Worm (Caenorhabditis elegans) whole organism, midembryonic: ENCODE results near the gene Y49F6A.5.

Experiments used
- T22C8.4 ChIP-seq: fragments of 200-800 bp; sonication (Bioruptor generic); IDR thresholded peaks from 2 replicates; pipeline ENCODE4 v1.3.6; 2022; ENCODE audit warnings: missing genetic modification characterization, missing compliant biosample characterization
- cog-1 ChIP-seq: sonication (generic microtip); optimal IDR thresholded peaks from 2 replicates; lab custom pipeline; 2016; ENCODE audit warnings: missing genetic modification characterization, missing compliant biosample characterization
- flt-1 ChIP-seq: fragments of 200-800 bp; sonication (Bioruptor generic); IDR thresholded peaks from 2 replicates; pipeline ENCODE4 v1.3.6; 2022; ENCODE audit warnings: missing genetic modification characterization, missing compliant biosample characterization
- klf-2 ChIP-seq: fragments of 200-800 bp; sonication (Bioruptor generic); conservative IDR thresholded peaks from 2 replicates; pipeline ENCODE4 v1.3.6; 2022; ENCODE audit warnings: missing genetic modification reagents, missing genetic modification characterization, missing compliant biosample characterization
- med-1 ChIP-seq: sonication (generic microtip); optimal IDR thresholded peaks from 2 replicates; lab custom pipeline; 2017; ENCODE audit warnings: missing genetic modification characterization, mild to moderate bottlenecking, missing compliant biosample characterization, antibody characterized with exemption, missing genetic modification reagents; ENCODE audit not compliant: insufficient read depth
- ref-1 ChIP-seq: fragments of 200-800 bp; sonication (Bioruptor generic); conservative IDR thresholded peaks from 2 replicates; pipeline ENCODE4 v1.3.6; 2022; ENCODE audit warnings: missing genetic modification reagents, missing genetic modification characterization, missing compliant biosample characterization
- tab-1 ChIP-seq: fragments of 200-800 bp; sonication (Bioruptor generic); IDR thresholded peaks from 2 replicates; pipeline ENCODE4 v1.3.6; 2022; ENCODE audit warnings: missing genetic modification characterization, missing compliant biosample characterization
- ztf-23 ChIP-seq: fragments of 200-800 bp; sonication (Bioruptor generic); IDR thresholded peaks from 2 replicates; pipeline ENCODE4 v1.3.6; 2022; ENCODE audit warnings: missing genetic modification reagents, missing genetic modification characterization, missing compliant biosample characterization
- ztf-29 ChIP-seq: fragments of 200-800 bp; sonication (Bioruptor generic); IDR thresholded peaks from 2 replicates; pipeline ENCODE4 v1.3.6; 2022; ENCODE audit warnings: missing genetic modification reagents, missing genetic modification characterization, missing compliant biosample characterization

The Y49F6A.5 gene

DNA sequence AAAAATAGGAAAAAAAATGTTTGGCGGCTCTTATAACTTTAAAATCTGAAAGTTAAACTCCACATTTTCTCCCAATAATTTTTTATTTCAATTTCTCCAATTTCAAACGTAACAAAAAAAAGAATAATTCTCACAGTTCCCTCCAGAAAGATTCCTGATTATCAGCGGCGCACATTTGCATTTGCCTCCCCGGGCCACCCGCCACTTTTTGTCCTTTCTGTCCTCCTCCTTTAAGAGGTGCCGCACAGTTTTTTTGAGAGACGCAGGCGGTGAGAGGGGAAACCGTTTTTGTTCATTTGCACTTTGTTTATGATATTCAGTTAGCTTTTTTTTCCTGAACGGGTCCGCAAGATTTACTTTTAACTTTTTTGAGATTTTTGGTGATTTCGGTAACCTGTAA, 11.2 kb upstream of the Y49F6A.5 start:
- TF ChIP-seq ref-1 (GFP tag; lab: Robert Waterston, UW) (no peak), T22C8.4 (no peak), tab-1 (GFP tag; lab: Robert Waterston, UW) (no peak), med-1 (GFP tag; lab: Kevin White, UChicago) (no peak), ztf-23 (no peak), ztf-29 (GFP tag; lab: Robert Waterston, UW) (no peak), klf-2 (no peak), flt-1 (GFP tag; lab: Robert Waterston, UW) (no peak), cog-1 (tag; lab: Kevin White, UChicago) (no peak)

DNA sequence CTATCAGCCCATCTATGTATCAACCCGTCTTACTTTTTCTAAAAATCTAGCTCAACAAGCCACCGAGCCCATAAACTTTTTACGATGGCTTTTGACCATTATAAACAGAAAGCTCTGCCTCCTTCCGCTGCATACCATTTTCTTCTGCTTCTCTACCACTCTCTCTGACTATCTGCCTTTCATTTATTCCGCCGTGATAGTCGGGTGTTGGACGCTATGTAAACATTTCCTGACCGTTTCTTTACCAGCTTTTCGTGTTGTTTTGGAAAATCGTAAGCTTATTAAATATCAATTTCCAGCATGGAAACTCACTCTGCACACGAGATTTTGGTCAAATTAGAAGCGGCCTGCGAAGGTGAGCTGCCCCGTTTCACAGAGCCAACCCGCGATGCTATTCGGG, 7.8 kb upstream of the Y49F6A.5 start, which contains the start of gene F40E12.1:
Gene F40E12.1 (plus strand): TSS at position 301 of the 400 bp plus-strand sequence.
- TF ChIP-seq tab-1 (GFP tag; lab: Robert Waterston, UW) (no peak), ztf-29 (GFP tag; lab: Robert Waterston, UW) (no peak), med-1 (GFP tag; lab: Kevin White, UChicago) (no peak), flt-1 (GFP tag; lab: Robert Waterston, UW) (no peak), cog-1 (tag; lab: Kevin White, UChicago) (no peak), ztf-23 (no peak), ref-1 (GFP tag; lab: Robert Waterston, UW) (no peak), klf-2 (no peak), T22C8.4 (no peak)

DNA sequence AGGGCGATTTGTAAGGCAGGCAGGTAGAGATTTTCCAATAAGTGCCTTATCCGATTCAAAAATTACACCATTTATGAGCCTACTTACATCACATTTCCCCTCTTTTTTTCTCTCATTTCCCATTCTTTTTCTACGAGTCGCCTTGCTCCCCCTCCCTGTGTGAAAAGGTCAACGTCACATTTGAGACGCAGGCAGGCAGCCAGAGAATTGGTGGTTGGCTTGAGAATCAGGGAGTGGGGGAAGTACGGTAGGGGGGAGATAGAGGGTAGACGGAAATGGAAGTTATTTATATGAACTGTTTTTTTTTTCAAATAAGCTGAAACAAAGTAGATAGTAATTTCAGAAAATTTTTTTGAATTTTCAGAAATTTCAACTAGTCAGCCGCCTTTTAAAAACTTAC, 7.0 kb upstream of the Y49F6A.5 start:
- TF ChIP-seq cog-1 (tag; lab: Kevin White, UChicago) (no peak), flt-1 (GFP tag; lab: Robert Waterston, UW) (no peak), ref-1 (GFP tag; lab: Robert Waterston, UW) (no peak), ztf-29 (GFP tag; lab: Robert Waterston, UW) (no peak), med-1 (GFP tag; lab: Kevin White, UChicago) (no peak), ztf-23 (no peak), T22C8.4 (no peak), tab-1 (GFP tag; lab: Robert Waterston, UW) (no peak), klf-2 (no peak)

DNA sequence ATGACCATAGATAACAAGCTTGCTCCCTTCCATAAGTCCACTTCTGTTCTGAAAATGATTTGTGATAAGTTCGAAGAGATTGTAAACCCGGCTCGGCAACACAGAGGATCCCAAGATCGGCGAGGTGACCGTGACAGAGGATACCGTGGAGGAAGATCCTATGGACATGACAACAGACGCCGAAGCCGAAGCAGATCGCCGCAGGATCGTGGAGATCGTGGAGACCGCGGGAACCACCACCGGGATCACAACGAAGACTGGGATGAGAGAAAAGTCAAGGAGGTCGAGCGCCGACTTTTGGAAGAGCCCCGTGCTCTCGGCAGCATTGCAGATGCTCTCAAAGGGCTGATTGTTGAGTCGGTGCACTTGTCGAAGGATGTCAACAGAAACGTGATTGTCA, 5.1 kb downstream of the Y49F6A.5 start:
- TF ChIP-seq ref-1 (GFP tag; lab: Robert Waterston, UW) (no peak), med-1 (GFP tag; lab: Kevin White, UChicago) (no peak), T22C8.4 (no peak), tab-1 (GFP tag; lab: Robert Waterston, UW) (no peak), ztf-29 (GFP tag; lab: Robert Waterston, UW) (no peak), klf-2 (no peak), cog-1 (tag; lab: Kevin White, UChicago) (no peak), ztf-23 (no peak), flt-1 (GFP tag; lab: Robert Waterston, UW) (no peak)

DNA sequence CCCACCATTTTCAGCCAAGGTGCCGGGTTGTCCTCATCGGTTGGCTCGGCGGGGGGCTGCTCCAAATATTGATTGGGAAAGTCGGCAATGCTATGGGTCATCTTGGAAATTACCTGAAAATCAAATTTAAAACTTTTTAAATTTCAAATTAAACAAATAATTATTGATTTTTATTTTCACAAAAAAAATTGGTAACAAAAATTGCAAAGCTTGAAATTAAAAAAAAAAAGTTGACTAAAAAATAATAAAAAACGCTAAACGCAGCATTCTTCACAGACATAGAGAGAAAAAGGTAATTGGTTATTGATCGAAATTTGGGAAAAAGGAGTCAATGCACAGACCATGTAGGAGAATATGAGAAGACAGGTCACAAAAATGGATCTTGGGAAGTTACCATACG, 10.9 kb downstream of the Y49F6A.5 start, which contains the start of gene Y49F6A.11:
Gene Y49F6A.11 (minus strand): TSS at position 101 of the 400 bp plus-strand sequence.
- no peak for TF ChIP-seq cog-1 (tag; lab: Kevin White, UChicago)
- TF ChIP-seq tab-1 (GFP tag; lab: Robert Waterston, UW) = no peak
- TF ChIP-seq klf-2 = no peak
- TF ChIP-seq ztf-23 = no peak
- no peak for TF ChIP-seq T22C8.4
- no peak for TF ChIP-seq ref-1 (GFP tag; lab: Robert Waterston, UW)
- no peak for TF ChIP-seq med-1 (GFP tag; lab: Kevin White, UChicago)
- no peak for TF ChIP-seq flt-1 (GFP tag; lab: Robert Waterston, UW)
- no peak for TF ChIP-seq ztf-29 (GFP tag; lab: Robert Waterston, UW)

DNA sequence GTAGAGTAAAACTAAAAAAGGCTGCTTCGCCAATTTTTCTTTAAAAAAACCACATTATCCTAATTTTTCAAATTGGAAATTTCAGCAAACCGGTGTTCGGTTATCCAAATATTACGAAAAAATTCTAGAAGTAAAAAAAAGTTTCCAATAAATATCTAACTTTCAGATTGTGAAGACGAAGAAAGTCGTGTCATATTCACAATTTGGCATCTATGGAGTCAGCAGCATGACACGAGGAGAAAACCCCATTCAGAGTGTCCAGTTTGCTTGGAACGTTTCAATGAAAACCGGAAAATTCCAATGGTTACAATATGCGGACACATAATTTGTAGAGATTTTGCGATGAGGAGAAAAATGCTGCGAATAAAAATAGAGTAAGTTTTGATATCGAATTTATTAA, 14.3 kb downstream of the Y49F6A.5 start, which contains the start of gene Y49F6A.12:
Gene Y49F6A.12 (plus strand): TSS at position 301 of the 400 bp plus-strand sequence.
- no peak for TF ChIP-seq ref-1 (GFP tag; lab: Robert Waterston, UW)
- TF ChIP-seq klf-2 = no peak
- no peak for TF ChIP-seq tab-1 (GFP tag; lab: Robert Waterston, UW)
- TF ChIP-seq flt-1 (GFP tag; lab: Robert Waterston, UW) = no peak
- TF ChIP-seq med-1 (GFP tag; lab: Kevin White, UChicago) = no peak
- no peak for TF ChIP-seq ztf-23
- TF ChIP-seq T22C8.4 = no peak
- no peak for TF ChIP-seq ztf-29 (GFP tag; lab: Robert Waterston, UW)
- no peak for TF ChIP-seq cog-1 (tag; lab: Kevin White, UChicago)

DNA sequence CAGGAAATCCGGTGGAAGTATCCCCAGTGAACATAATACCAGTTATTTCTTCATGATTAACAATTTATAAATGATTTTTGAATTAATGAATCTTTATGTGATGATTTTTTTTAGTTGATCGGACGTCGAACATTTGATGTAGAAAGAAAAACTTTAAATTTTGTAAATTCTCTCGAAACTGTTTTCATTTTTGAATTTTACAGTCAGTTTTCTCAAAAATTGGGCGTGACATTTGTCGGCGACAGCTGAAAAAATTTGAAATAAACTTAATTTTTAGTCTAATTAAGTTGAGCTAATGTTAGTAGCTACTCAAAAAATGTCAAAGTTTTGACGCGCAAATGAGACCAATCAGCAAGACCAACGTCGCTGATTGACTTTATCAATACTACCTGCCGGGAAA, 26.3 kb downstream of the Y49F6A.5 start, which contains the start of gene srh-60:
Gene srh-60 (plus strand): TSS at position 301 of the 400 bp plus-strand sequence.
- no peak for TF ChIP-seq klf-2

DNA sequence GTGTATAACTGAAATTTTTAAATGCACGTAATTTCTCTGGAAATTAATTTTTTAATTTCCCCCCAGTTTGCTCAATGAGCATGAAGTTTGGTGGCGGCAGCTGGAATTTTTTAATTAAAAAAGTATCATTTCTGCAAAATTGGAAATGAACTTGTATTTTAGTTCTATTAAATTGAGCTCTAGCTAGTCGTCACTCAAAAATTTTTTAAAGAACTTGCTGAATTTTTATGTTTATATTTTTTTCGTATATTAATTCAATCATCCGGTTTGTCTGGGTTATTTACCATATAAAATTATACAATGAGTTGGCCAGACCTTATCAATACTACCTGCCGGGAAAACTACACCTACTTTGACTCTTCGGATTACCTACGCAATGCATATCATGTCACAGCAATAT, 27.9 kb downstream of the Y49F6A.5 start, which contains the start of gene srh-59:
Gene srh-59 (plus strand): TSS at position 301 of the 400 bp plus-strand sequence.
- TF ChIP-seq klf-2 = no peak
- TF ChIP-seq med-1 (GFP tag; lab: Kevin White, UChicago) = no peak
- no peak for TF ChIP-seq ztf-23
- TF ChIP-seq T22C8.4 = no peak
- no peak for TF ChIP-seq ztf-29 (GFP tag; lab: Robert Waterston, UW)
- no peak for TF ChIP-seq flt-1 (GFP tag; lab: Robert Waterston, UW)

DNA sequence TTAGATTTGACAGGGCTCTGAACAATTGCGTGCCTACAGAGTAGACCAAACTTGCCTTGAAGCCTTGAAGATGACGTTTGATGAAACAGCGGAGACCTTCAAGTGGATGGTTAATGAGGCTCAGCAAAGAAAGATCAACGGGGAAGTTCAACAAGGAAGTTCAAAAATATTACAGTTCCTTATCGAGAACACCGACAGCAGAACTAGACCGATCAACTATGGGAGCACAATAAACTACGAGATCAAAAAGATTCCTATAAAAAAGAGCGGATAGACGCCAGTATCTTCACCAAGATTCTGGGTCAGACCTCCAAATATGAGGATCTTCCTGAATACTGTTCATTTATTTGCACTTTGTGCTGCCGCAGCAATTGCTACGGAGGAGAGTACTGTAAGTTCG, 29.9 kb downstream of the Y49F6A.5 start, which contains the start of gene clec-134:
Gene clec-134 (plus strand): TSS at position 301 of the 400 bp plus-strand sequence.
- no peak for TF ChIP-seq ztf-23
- no peak for TF ChIP-seq med-1 (GFP tag; lab: Kevin White, UChicago)
- TF ChIP-seq T22C8.4 = no peak

DNA sequence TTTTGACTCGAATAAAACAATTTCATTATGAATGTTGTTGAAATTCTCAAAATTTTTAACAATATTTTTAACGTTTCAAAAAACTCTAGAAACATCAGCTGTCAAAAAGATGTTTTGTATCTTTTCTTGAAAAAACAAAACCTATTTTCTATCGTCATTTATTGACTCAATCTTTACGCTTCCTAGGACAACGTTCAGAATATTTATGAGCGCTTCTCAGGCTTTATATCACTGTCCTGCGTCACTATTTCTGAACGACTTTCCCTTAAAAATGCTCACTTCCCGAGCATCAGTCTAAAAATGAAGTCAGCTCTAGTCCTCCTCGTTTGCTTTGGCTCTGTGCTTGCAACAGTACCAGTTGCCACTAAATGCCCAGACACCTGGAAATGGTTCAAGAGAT, 31.5 kb downstream of the Y49F6A.5 start, which contains the start of gene clec-133:
Gene clec-133 (plus strand): TSS at position 301 of the 400 bp plus-strand sequence.
- no peak for TF ChIP-seq tab-1 (GFP tag; lab: Robert Waterston, UW)
- no peak for TF ChIP-seq klf-2
- TF ChIP-seq flt-1 (GFP tag; lab: Robert Waterston, UW) = no peak
- TF ChIP-seq ztf-23 = no peak
- TF ChIP-seq cog-1 (tag; lab: Kevin White, UChicago) = no peak
- no peak for TF ChIP-seq ref-1 (GFP tag; lab: Robert Waterston, UW)
- no peak for TF ChIP-seq ztf-29 (GFP tag; lab: Robert Waterston, UW)
- TF ChIP-seq med-1 (GFP tag; lab: Kevin White, UChicago) = no peak
- no peak for TF ChIP-seq T22C8.4
